Fruit fly (Drosophila melanogaster): ENCODE measurements around the gene Tl.

Gene Tl

dm6 chr3R:26831861-26832260 is 33.0 kb downstream of the Tl start:
- TF ChIP-seq Snoo (tag; optimal IDR thresholded peaks at IDR 0.05) (no peak), rn (GFP tag; IDR thresholded peaks at IDR 0.05) (no peak), CG4496 (GFP tag; IDR thresholded peaks at IDR 0.05) (no peak), gl (tag; optimal IDR thresholded peaks at IDR 0.05) (peak; percentile 38), CG17806 (tag; optimal IDR thresholded peaks at IDR 0.05) (peak; percentile 80), Pif1A (GFP tag; optimal IDR thresholded peaks at IDR 0.05) (peak; percentile 72), CG9948 (tag; optimal IDR thresholded peaks at IDR 0.05) (peak; percentile 84), CG14655 (GFP tag; optimal IDR thresholded peaks at IDR 0.05) (peak; percentile 85), Ets98B (GFP tag; IDR thresholded peaks at IDR 0.05) (peak; percentile 32; the same call in 1 of the 2 replicates), CG32121 (GFP tag; IDR thresholded peaks at IDR 0.05) (no peak), CG34367 (tag; optimal IDR thresholded peaks at IDR 0.05) (peak; percentile 61), fd96Ca (GFP tag; IDR thresholded peaks at IDR 0.05) (0 out of 3 replicates have a peak, but pooled peaks have one; percentile 42), CG12605 (GFP tag; IDR thresholded peaks at IDR 0.05) (peak; percentile 37; the same call in 1 of the 2 replicates), CG10348 (GFP tag; IDR thresholded peaks at IDR 0.05) (no peak), CG8301 (tag; optimal IDR thresholded peaks at IDR 0.05) (peak; percentile 69), CG8159 (tag; optimal IDR thresholded peaks at IDR 0.05) (peak; percentile 71), Pif1B (GFP tag; optimal IDR thresholded peaks at IDR 0.05) (peak; percentile 67), EcR (GFP tag; optimal IDR thresholded peaks at IDR 0.05) (no peak), CG15710 (tag; optimal IDR thresholded peaks at IDR 0.05) (peak; percentile 71), CG13204 (GFP tag; optimal IDR thresholded peaks at IDR 0.05) (no peak), D1 (tag; optimal IDR thresholded peaks at IDR 0.05) (no peak)

- TF ChIP-seq CG17806 (tag; optimal IDR thresholded peaks at IDR 0.05), result peak; percentile 2
- no peak for TF ChIP-seq gl (tag; optimal IDR thresholded peaks at IDR 0.05)
- TF ChIP-seq Pif1A (GFP tag; optimal IDR thresholded peaks at IDR 0.05), result peak; percentile 8
- TF ChIP-seq Snoo (tag; optimal IDR thresholded peaks at IDR 0.05), result no peak
- peak; percentile 50 for TF ChIP-seq CG8159 (tag; optimal IDR thresholded peaks at IDR 0.05)
- no peak for TF ChIP-seq CG15710 (tag; optimal IDR thresholded peaks at IDR 0.05)
- TF ChIP-seq D1 (tag; optimal IDR thresholded peaks at IDR 0.05), result no peak
- TF ChIP-seq CG14655 (GFP tag; optimal IDR thresholded peaks at IDR 0.05), result no peak
- peak; percentile 8 for TF ChIP-seq CG9948 (tag; optimal IDR thresholded peaks at IDR 0.05)
- no peak for TF ChIP-seq CG34367 (tag; optimal IDR thresholded peaks at IDR 0.05)
These were observed 47.6 kb downstream of the Tl start for dm6 chr3R:26846446-26846845.

dm6 chr3R:26853699-26854098 is 54.9 kb downstream of the Tl start:
- TF ChIP-seq gl (tag; optimal IDR thresholded peaks at IDR 0.05), result no peak
- TF ChIP-seq CG13204 (GFP tag; optimal IDR thresholded peaks at IDR 0.05), result no peak
- TF ChIP-seq CG12605 (GFP tag; IDR thresholded peaks at IDR 0.05), result no peak; the same call in 1 of the 2 replicates
- TF ChIP-seq Ets98B (GFP tag; IDR thresholded peaks at IDR 0.05), result peak; percentile 28; the same call in 1 of the 2 replicates
- peak; percentile 32 for TF ChIP-seq Pif1A (GFP tag; optimal IDR thresholded peaks at IDR 0.05)
- TF ChIP-seq CG10348 (GFP tag; IDR thresholded peaks at IDR 0.05), result no peak
- TF ChIP-seq CG14655 (GFP tag; optimal IDR thresholded peaks at IDR 0.05), result peak; percentile 30
- TF ChIP-seq CG17806 (tag; optimal IDR thresholded peaks at IDR 0.05), result peak; percentile 7
- no peak for TF ChIP-seq EcR (GFP tag; optimal IDR thresholded peaks at IDR 0.05)
- peak; percentile 61; the same call in 2 of the 3 replicates for TF ChIP-seq fd96Ca (GFP tag; IDR thresholded peaks at IDR 0.05)
- no peak for TF ChIP-seq CG32121 (GFP tag; IDR thresholded peaks at IDR 0.05)
- TF ChIP-seq Snoo (tag; optimal IDR thresholded peaks at IDR 0.05), result no peak
- no peak for TF ChIP-seq Pif1B (GFP tag; optimal IDR thresholded peaks at IDR 0.05)
- no peak for TF ChIP-seq D1 (tag; optimal IDR thresholded peaks at IDR 0.05)
- no peak for TF ChIP-seq CG9948 (tag; optimal IDR thresholded peaks at IDR 0.05)
- TF ChIP-seq CG8301 (tag; optimal IDR thresholded peaks at IDR 0.05), result no peak
- TF ChIP-seq CG15710 (tag; optimal IDR thresholded peaks at IDR 0.05), result peak; percentile 28
- TF ChIP-seq CG4496 (GFP tag; IDR thresholded peaks at IDR 0.05), result peak; percentile 34; the same call in 1 of the 3 replicates
- TF ChIP-seq rn (GFP tag; IDR thresholded peaks at IDR 0.05), result no peak
- TF ChIP-seq CG34367 (tag; optimal IDR thresholded peaks at IDR 0.05), result no peak
- TF ChIP-seq CG8159 (tag; optimal IDR thresholded peaks at IDR 0.05), result peak; percentile 30

- TF ChIP-seq CG14655 (GFP tag; optimal IDR thresholded peaks at IDR 0.05) (no peak), CG32121 (GFP tag; IDR thresholded peaks at IDR 0.05) (peak; percentile 75), CG4496 (GFP tag; IDR thresholded peaks at IDR 0.05) (peak; percentile 88), EcR (GFP tag; optimal IDR thresholded peaks at IDR 0.05) (no peak), CG34367 (tag; optimal IDR thresholded peaks at IDR 0.05) (peak; percentile 34), CG17806 (tag; optimal IDR thresholded peaks at IDR 0.05) (peak; percentile 22), CG15710 (tag; optimal IDR thresholded peaks at IDR 0.05) (peak; percentile 45), D1 (tag; optimal IDR thresholded peaks at IDR 0.05) (no peak), gl (tag; optimal IDR thresholded peaks at IDR 0.05) (no peak), CG10348 (GFP tag; IDR thresholded peaks at IDR 0.05) (no peak), Pif1A (GFP tag; optimal IDR thresholded peaks at IDR 0.05) (peak; percentile 51), Ets98B (GFP tag; IDR thresholded peaks at IDR 0.05) (peak; percentile 76), CG13204 (GFP tag; optimal IDR thresholded peaks at IDR 0.05) (peak; percentile 38), fd96Ca (GFP tag; IDR thresholded peaks at IDR 0.05) (peak; percentile 74; the same call in 1 of the 3 replicates), Snoo (tag; optimal IDR thresholded peaks at IDR 0.05) (peak; percentile 81), rn (GFP tag; IDR thresholded peaks at IDR 0.05) (peak; percentile 13; the same call in 1 of the 2 replicates), CG12605 (GFP tag; IDR thresholded peaks at IDR 0.05) (peak; percentile 59), CG8159 (tag; optimal IDR thresholded peaks at IDR 0.05) (peak; percentile 43), Pif1B (GFP tag; optimal IDR thresholded peaks at IDR 0.05) (no peak), CG8301 (tag; optimal IDR thresholded peaks at IDR 0.05) (peak; percentile 15), CG9948 (tag; optimal IDR thresholded peaks at IDR 0.05) (peak; percentile 31)
These were observed 60.4 kb downstream of the Tl start for dm6 chr3R:26859228-26859627.

- TF ChIP-seq D1 (tag; optimal IDR thresholded peaks at IDR 0.05), result no peak
- no peak for TF ChIP-seq CG14655 (GFP tag; optimal IDR thresholded peaks at IDR 0.05)
- no peak for TF ChIP-seq CG8301 (tag; optimal IDR thresholded peaks at IDR 0.05)
- no peak for TF ChIP-seq CG12605 (GFP tag; IDR thresholded peaks at IDR 0.05)
- TF ChIP-seq CG13204 (GFP tag; optimal IDR thresholded peaks at IDR 0.05), result no peak
- no peak for TF ChIP-seq rn (GFP tag; IDR thresholded peaks at IDR 0.05)
- no peak for TF ChIP-seq CG8159 (tag; optimal IDR thresholded peaks at IDR 0.05)
- TF ChIP-seq CG34367 (tag; optimal IDR thresholded peaks at IDR 0.05), result no peak
- TF ChIP-seq CG10348 (GFP tag; IDR thresholded peaks at IDR 0.05), result no peak
- no peak for TF ChIP-seq Pif1A (GFP tag; optimal IDR thresholded peaks at IDR 0.05)
- no peak for TF ChIP-seq CG17806 (tag; optimal IDR thresholded peaks at IDR 0.05)
- TF ChIP-seq fd96Ca (GFP tag; IDR thresholded peaks at IDR 0.05), result no peak
- no peak for TF ChIP-seq CG4496 (GFP tag; IDR thresholded peaks at IDR 0.05)
- no peak for TF ChIP-seq Snoo (tag; optimal IDR thresholded peaks at IDR 0.05)
These were observed 63.4 kb downstream of the Tl start for dm6 chr3R:26862213-26862612.
